Fruit fly (Drosophila melanogaster) whole organism, embryonic: ENCODE data around the gene Cyp4ac2.

Experiments used
- Atf6 ChIP-seq: fragments of 200-800 bp; sonication (Bioruptor generic); IDR thresholded peaks from 2 replicates; pipeline ENCODE4 v1.3.6; 2022; ENCODE audit warnings: missing biosample characterization, missing genetic modification characterization
- Awh ChIP-seq: fragments of 200-800 bp; sonication (Bioruptor generic); IDR thresholded peaks from 2 replicates; pipeline ENCODE4, ENCODE4 v1.3.6; 2022; ENCODE audit warnings: missing biosample characterization, missing genetic modification characterization
- C15 ChIP-seq: fragments of 200-800 bp; sonication (Bioruptor generic); IDR thresholded peaks from 3 replicates; pipeline ENCODE4 v1.3.6; 2022; ENCODE audit warnings: missing biosample characterization, missing genetic modification characterization
- CG11093 ChIP-seq: fragments of 200-800 bp; sonication (Bioruptor generic); IDR thresholded peaks from 3 replicates; pipeline ENCODE4 v1.3.6; 2022; ENCODE audit warnings: missing biosample characterization, missing genetic modification characterization
- CG11504 ChIP-seq: fragments of 200-800 bp; sonication (Bioruptor generic); optimal IDR thresholded peaks from 3 replicates; lab custom pipeline; 2019; ENCODE audit warnings: missing biosample characterization, mild to moderate bottlenecking, missing genetic modification characterization, moderate library complexity
- CG12659 ChIP-seq: fragments of 200-800 bp; sonication (Bioruptor generic); optimal IDR thresholded peaks from 3 replicates; lab custom pipeline; 2017; ENCODE audit warnings: mild to moderate bottlenecking, missing biosample characterization, missing genetic modification reagents, missing genetic modification characterization
- CG13287 ChIP-seq: fragments of 200-800 bp; sonication (Bioruptor generic); IDR thresholded peaks from 2 replicates; pipeline ENCODE4 v1.3.6; 2022; ENCODE audit warnings: missing biosample characterization, missing genetic modification characterization; ENCODE audit not compliant: partially characterized antibody
- CG14050 ChIP-seq: fragments of 200-800 bp; sonication (Bioruptor generic); IDR thresholded peaks from 3 replicates; pipeline ENCODE4 v1.3.6; 2022; ENCODE audit warnings: missing biosample characterization, missing genetic modification characterization
- CG2129 ChIP-seq: fragments of 200-800 bp; sonication (Bioruptor generic); IDR thresholded peaks from 2 replicates; pipeline ENCODE4 v1.3.6; 2022; ENCODE audit warnings: missing biosample characterization, missing genetic modification characterization; ENCODE audit not compliant: partially characterized antibody
- CG31224 ChIP-seq: fragments of 200-800 bp; sonication (Bioruptor generic); IDR thresholded peaks from 2 replicates; pipeline ENCODE4 v1.3.6; 2022; ENCODE audit warnings: missing biosample characterization, missing genetic modification characterization
- CG31441 ChIP-seq: fragments of 200-800 bp; sonication (Bioruptor generic); IDR thresholded peaks from 2 replicates; pipeline ENCODE4 v1.3.6; 2022; ENCODE audit warnings: missing biosample characterization, missing genetic modification characterization
- CG32532 ChIP-seq: fragments of 200-800 bp; sonication (Bioruptor generic); IDR thresholded peaks from 2 replicates; pipeline ENCODE4 v1.3.6; 2022; ENCODE audit warnings: missing biosample characterization, missing genetic modification characterization
- CG3847 ChIP-seq: fragments of 200-800 bp; sonication (Bioruptor generic); IDR thresholded peaks from 2 replicates; pipeline ENCODE4 v1.3.6; 2022; ENCODE audit warnings: missing biosample characterization, missing genetic modification characterization
- CG8924 ChIP-seq: fragments of 200-800 bp; optimal IDR thresholded peaks from 3 replicates; lab custom pipeline; 2019; ENCODE audit warnings: missing biosample characterization, mild to moderate bottlenecking, missing genetic modification characterization, moderate library complexity
- CG9797 ChIP-seq: fragments of 200-800 bp; sonication (Bioruptor generic); optimal IDR thresholded peaks from 3 replicates; lab custom pipeline; 2018; ENCODE audit warnings: missing biosample characterization, mild to moderate bottlenecking, missing genetic modification characterization
- Chrac-16 ChIP-seq: fragments of 200-800 bp; sonication (Bioruptor generic); optimal IDR thresholded peaks from 3 replicates; lab custom pipeline; 2016; ENCODE audit warnings: missing biosample characterization, missing genetic modification characterization
- Drgx ChIP-seq: fragments of 200-800 bp; sonication (Bioruptor generic); IDR thresholded peaks from 2 replicates; pipeline ENCODE4 v1.3.6; 2022; ENCODE audit warnings: missing biosample characterization, missing genetic modification characterization
- E2f2 ChIP-seq: fragments of 200-800 bp; sonication (Bioruptor generic); IDR thresholded peaks from 2 replicates; pipeline ENCODE4 v1.3.6; 2022; ENCODE audit warnings: missing biosample characterization, missing genetic modification characterization
- HmgZ ChIP-seq: fragments of 200-800 bp; sonication (Bioruptor generic); optimal IDR thresholded peaks from 2 replicates; lab custom pipeline; 2018; ENCODE audit warnings: missing biosample characterization, mild to moderate bottlenecking, missing genetic modification characterization
- Hsf ChIP-seq: fragments of 200-800 bp; sonication (Bioruptor generic); optimal IDR thresholded peaks from 3 replicates; lab custom pipeline; 2016; ENCODE audit warnings: missing biosample characterization, missing genetic modification characterization
- Kr ChIP-seq: fragments of 200-800 bp; sonication (Bioruptor generic); optimal IDR thresholded peaks from 2 replicates; lab custom pipeline; 2017; ENCODE audit warnings: missing biosample characterization, mild to moderate bottlenecking, missing genetic modification characterization
- MBD-R2 ChIP-seq: fragments of 200-800 bp; sonication (Bioruptor generic); IDR thresholded peaks from 2 replicates; pipeline ENCODE4 v1.3.6; 2022; ENCODE audit warnings: missing biosample characterization, missing genetic modification characterization
- NK7.1 ChIP-seq: fragments of 200-800 bp; sonication (Bioruptor generic); optimal IDR thresholded peaks from 3 replicates; lab custom pipeline; 2016; ENCODE audit warnings: missing biosample characterization, missing genetic modification characterization
- Nf-YC ChIP-seq: fragments of 200-800 bp; optimal IDR thresholded peaks from 3 replicates; lab custom pipeline; 2019; ENCODE audit warnings: missing biosample characterization, mild to moderate bottlenecking, missing genetic modification characterization, moderate library complexity
- NfI ChIP-seq: fragments of 200-800 bp; sonication (Bioruptor generic); optimal IDR thresholded peaks from 3 replicates; lab custom pipeline; 2018; ENCODE audit warnings: missing biosample characterization, mild to moderate bottlenecking, missing genetic modification characterization, moderate library complexity
- Optix ChIP-seq: fragments of 200-800 bp; sonication (Bioruptor generic); IDR thresholded peaks from 3 replicates; pipeline ENCODE4 v1.3.6; 2022; ENCODE audit warnings: missing biosample characterization, missing genetic modification characterization
- Sry-δ ChIP-seq: fragments of 200-800 bp; sonication (Bioruptor generic); optimal IDR thresholded peaks from 2 replicates; lab custom pipeline; 2016; ENCODE audit warnings: missing biosample characterization, missing genetic modification characterization
- ab ChIP-seq: fragments of 200-800 bp; sonication (Bioruptor generic); optimal IDR thresholded peaks from 2 replicates; lab custom pipeline; 2016; ENCODE audit warnings: missing biosample characterization, missing genetic modification characterization
- ato ChIP-seq: fragments of 200-800 bp; sonication (Bioruptor generic); IDR thresholded peaks from 2 replicates; pipeline ENCODE4 v1.3.6; 2022; ENCODE audit warnings: missing biosample characterization, missing genetic modification characterization; ENCODE audit not compliant: partially characterized antibody
- br ChIP-seq: fragments of >200 bp; optimal IDR thresholded peaks from 2 replicates; lab custom pipeline; 2017
- cad ChIP-seq: fragments of >200 bp; optimal IDR thresholded peaks from 2 replicates; lab custom pipeline; 2017; ENCODE audit warnings: missing biosample characterization, missing genetic modification characterization
- caup ChIP-seq: fragments of 200-800 bp; sonication (Bioruptor generic); optimal IDR thresholded peaks from 3 replicates; lab custom pipeline; 2017; ENCODE audit warnings: missing biosample characterization, mild to moderate bottlenecking, missing genetic modification characterization, moderate library complexity; ENCODE audit not compliant: severe bottlenecking
- crp ChIP-seq, 2 experiments: fragments of 200-800 bp; sonication (Bioruptor generic); optimal IDR thresholded peaks; 2 replicates in 1 of 2; 3 replicates in 1 of 2; lab custom pipeline; 2017; ENCODE audit warnings: missing biosample characterization in 2 of 2, missing genetic modification characterization in 2 of 2, mild to moderate bottlenecking in 1 of 2, moderate library complexity in 1 of 2
- cwo ChIP-seq: fragments of 200-800 bp; sonication (Bioruptor generic); optimal IDR thresholded peaks from 3 replicates; lab custom pipeline; 2017; ENCODE audit warnings: missing biosample characterization, missing genetic modification characterization, mild to moderate bottlenecking, moderate library complexity, missing genetic modification reagents
- da ChIP-seq: fragments of 200-800 bp; sonication (Bioruptor generic); optimal IDR thresholded peaks from 2 replicates; lab custom pipeline; 2016; ENCODE audit warnings: missing biosample characterization, missing genetic modification characterization
- emc ChIP-seq: fragments of 200-800 bp; sonication (Bioruptor generic); optimal IDR thresholded peaks from 2 replicates; lab custom pipeline; 2016; ENCODE audit warnings: missing biosample characterization, missing genetic modification characterization
- ems ChIP-seq: fragments of 200-800 bp; sonication (Bioruptor generic); optimal IDR thresholded peaks from 3 replicates; lab custom pipeline; 2016; ENCODE audit warnings: missing biosample characterization, missing genetic modification characterization
- grau ChIP-seq: fragments of 200-800 bp; optimal IDR thresholded peaks from 3 replicates; lab custom pipeline; 2019; ENCODE audit warnings: missing biosample characterization, mild to moderate bottlenecking, missing genetic modification characterization, moderate library complexity
- ind ChIP-seq: fragments of 200-800 bp; sonication (Bioruptor generic); optimal IDR thresholded peaks from 3 replicates; lab custom pipeline; 2016; ENCODE audit warnings: missing biosample characterization, missing genetic modification characterization
- knrl ChIP-seq: fragments of 200-800 bp; sonication (Bioruptor generic); IDR thresholded peaks from 3 replicates; pipeline ENCODE4 v1.3.6; 2022; ENCODE audit warnings: missing biosample characterization, missing genetic modification characterization; ENCODE audit not compliant: partially characterized antibody
- mam ChIP-seq: fragments of 200-800 bp; sonication (Bioruptor generic); optimal IDR thresholded peaks from 3 replicates; lab custom pipeline; 2016; ENCODE audit warnings: missing biosample characterization, missing genetic modification characterization
- mirr ChIP-seq: fragments of 200-800 bp; sonication (Bioruptor generic); optimal IDR thresholded peaks from 3 replicates; lab custom pipeline; 2018; ENCODE audit warnings: missing biosample characterization, mild to moderate bottlenecking, missing genetic modification characterization
- psq ChIP-seq: fragments of 200-800 bp; sonication (Bioruptor generic); optimal IDR thresholded peaks from 2 replicates; lab custom pipeline; 2017; ENCODE audit warnings: missing biosample characterization, missing genetic modification characterization
- pum ChIP-seq: fragments of 200-800 bp; sonication (Bioruptor generic); optimal IDR thresholded peaks from 2 replicates; lab custom pipeline; 2016; ENCODE audit warnings: missing biosample characterization, missing genetic modification characterization
- sc ChIP-seq, 3 experiments: fragments of >200 bp in 2 of 3; fragments of 200-800 bp in 1 of 3; sonication (Bioruptor generic) in 1 of 3; optimal IDR thresholded peaks; 2 replicates in 2 of 3; 3 replicates in 1 of 3; lab custom pipeline; 2017; ENCODE audit warnings: mild to moderate bottlenecking in 1 of 3, missing biosample characterization in 1 of 3, missing genetic modification characterization in 1 of 3, missing genetic modification reagents in 1 of 3
- sima ChIP-seq: fragments of 200-800 bp; sonication (Bioruptor generic); optimal IDR thresholded peaks from 2 replicates; lab custom pipeline; 2016; ENCODE audit warnings: missing biosample characterization, missing genetic modification characterization
- wdn ChIP-seq: fragments of 200-800 bp; sonication (Bioruptor generic); IDR thresholded peaks from 2 replicates; pipeline ENCODE4 v1.3.6; 2022; ENCODE audit warnings: missing biosample characterization, missing genetic modification characterization
- zf30C ChIP-seq: fragments of 200-800 bp; sonication (Bioruptor generic); optimal IDR thresholded peaks from 3 replicates; lab custom pipeline; 2018; ENCODE audit warnings: missing biosample characterization, mild to moderate bottlenecking, missing genetic modification characterization
- zfh1 ChIP-seq: fragments of 200-800 bp; sonication (Bioruptor generic); IDR thresholded peaks from 3 replicates; pipeline ENCODE4 v1.3.6; 2022; ENCODE audit warnings: missing biosample characterization, missing genetic modification characterization
- zfh2 ChIP-seq: fragments of 200-800 bp; sonication (Bioruptor generic); optimal IDR thresholded peaks from 2 replicates; lab custom pipeline; 2016; ENCODE audit warnings: missing biosample characterization, missing genetic modification characterization

The Cyp4ac2 gene

DNA sequence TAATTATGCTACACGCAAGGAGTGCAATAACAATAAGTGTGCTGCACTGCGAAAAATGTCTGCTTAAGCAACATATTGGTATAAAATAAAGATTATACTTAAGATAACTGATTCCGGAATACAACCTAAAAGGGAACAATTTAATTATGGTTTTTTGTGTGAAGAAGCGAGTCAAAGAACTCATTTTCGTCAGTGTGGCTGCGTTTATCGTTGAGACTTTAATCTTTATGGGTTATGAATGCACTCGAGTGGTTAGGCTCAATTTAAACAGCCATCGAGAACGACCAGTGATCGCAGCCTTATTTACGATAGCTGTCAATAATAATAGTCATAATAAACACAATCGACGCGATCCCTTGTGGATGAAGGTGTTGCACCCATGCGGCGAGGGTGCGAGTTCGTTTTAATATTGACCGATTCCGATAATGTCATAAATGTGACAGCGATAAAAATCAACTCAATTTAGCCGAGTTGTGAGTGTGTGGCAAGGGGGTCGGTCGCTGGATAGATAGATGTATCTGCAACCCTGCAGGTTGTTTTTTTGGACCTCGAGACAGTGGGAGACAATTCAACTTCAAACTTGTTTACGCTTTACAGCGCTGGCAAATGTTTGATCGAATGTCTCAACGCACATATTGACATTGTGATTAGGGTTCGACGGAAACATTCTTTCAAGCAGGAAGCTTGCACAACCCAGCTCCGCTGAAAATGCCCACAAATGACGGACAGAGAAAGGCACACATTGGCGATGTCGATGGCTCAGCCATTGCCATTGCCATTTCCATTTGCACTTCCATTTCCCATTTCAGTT is 10.0 kb upstream of the Cyp4ac2 start (continued):
- TF ChIP-seq CG11504 (peak; percentile 64), Optix (GFP tag; lab: Robert Waterston, UW) (peak; percentile 30; the same call in 1 of the 3 replicates), Hsf (GFP tag; lab: Kevin White, UChicago) (peak; percentile 27), cwo (GFP tag; lab: Kevin White, UChicago) (no peak), CG31441 (GFP tag; lab: Robert Waterston, UW) (peak; percentile 55), ems (peak; percentile 5), Chrac-16 (GFP tag; lab: Kevin White, UChicago) (peak; percentile 8), zfh1 (GFP tag; lab: Robert Waterston, UW) (peak; percentile 82), CG9797 (peak; percentile 32), mam (no peak), grau (tag; lab: Kevin White, UChicago) (peak; percentile 17), knrl (GFP tag; lab: Robert Waterston, UW) (no peak), CG12659 (GFP tag; lab: Kevin White, UChicago) (peak; percentile 17), cad (peak; percentile 53), CG13287 (GFP tag; lab: Robert Waterston, UW) (no peak), mirr (GFP tag; lab: Kevin White, UChicago) (no peak), ab (GFP tag; lab: Kevin White, UChicago) (peak; percentile 9), Sry-δ (GFP tag; lab: Kevin White, UChicago) (no peak), HmgZ (tag; lab: Kevin White, UChicago) (no peak), emc (GFP tag; lab: Kevin White, UChicago) (no peak), CG11093 (GFP tag; lab: Robert Waterston, UW) (no peak; the same call in 2 of the 3 replicates), crp (GFP tag; optimal IDR thresholded peaks at IDR 0.05; lab: Kevin White, UChicago) (no peak), zfh2 (GFP tag; lab: Kevin White, UChicago) (no peak), CG14050 (no peak), caup (GFP tag; lab: Kevin White, UChicago) (no peak), zf30C (GFP tag; lab: Kevin White, UChicago) (peak; percentile 13), Awh (GFP tag; lab: Robert Waterston, UW) (peak; percentile 53; the same call in 1 of the 2 replicates), sima (no peak), ato (GFP tag; lab: Robert Waterston, UW) (no peak), NfI (GFP tag; lab: Kevin White, UChicago) (no peak), pum (peak; percentile 14), psq (GFP tag; lab: Kevin White, UChicago) (no peak), wdn (no peak), CG2129 (GFP tag; lab: Robert Waterston, UW) (no peak), MBD-R2 (no peak), sc (optimal IDR thresholded peaks at IDR 0.05; lab: Kevin White, UChicago) (no peak), sc (GFP tag; optimal IDR thresholded peaks at IDR 0.05; lab: Kevin White, UChicago) (peak; percentile 60), CG31224 (GFP tag; lab: Robert Waterston, UW) (no peak), da (GFP tag; lab: Kevin White, UChicago) (no peak), CG32532 (GFP tag; lab: Robert Waterston, UW) (no peak), ind (GFP tag; lab: Kevin White, UChicago) (no peak), NK7.1 (GFP tag; lab: Kevin White, UChicago) (no peak), CG3847 (GFP tag; lab: Robert Waterston, UW) (no peak), Nf-YC (no peak), E2f2 (GFP tag; lab: Robert Waterston, UW) (0 out of 2 replicates have a peak, but pooled peaks have one; percentile 14), Atf6 (GFP tag; lab: Robert Waterston, UW) (no peak), CG8924 (tag; lab: Kevin White, UChicago) (peak; percentile 41), Drgx (GFP tag; lab: Robert Waterston, UW) (peak; percentile 43), br (lab: Kevin White, UChicago) (no peak), Kr (GFP tag; lab: Kevin White, UChicago) (peak; percentile 83), C15 (GFP tag; lab: Robert Waterston, UW) (no peak)
